Worm (Caenorhabditis elegans): ENCODE data around the gene B0545.4.

ce11 chrIV:73175-73574 is 36.0 kb downstream of the B0545.4 start:
- TF ChIP-seq snpc-4 (tag; optimal IDR thresholded peaks at IDR 0.05) (no peak), ztf-11 (tag; optimal IDR thresholded peaks at IDR 0.05) (no peak), unc-62 (GFP tag; optimal IDR thresholded peaks at IDR 0.05) (no peak), lin-13 (tag; optimal IDR thresholded peaks at IDR 0.05) (no peak), sptf-1 (tag; optimal IDR thresholded peaks at IDR 0.05) (no peak), nhr-12 (tag; optimal IDR thresholded peaks at IDR 0.05) (no peak), nhr-237 (tag; optimal IDR thresholded peaks at IDR 0.05) (no peak), elt-3 (tag; optimal IDR thresholded peaks at IDR 0.05) (no peak), nhr-28 (tag; optimal IDR thresholded peaks at IDR 0.05) (no peak), mep-1 (tag; optimal IDR thresholded peaks at IDR 0.05) (no peak), ces-1 (GFP tag; optimal IDR thresholded peaks at IDR 0.05) (no peak), pha-4 (tag; optimal IDR thresholded peaks at IDR 0.05) (no peak), nhr-2 (tag; optimal IDR thresholded peaks at IDR 0.05) (no peak)

All from whole organism, mixed stage, embryonic.